Fruit fly (Drosophila melanogaster) whole organism, embryonic: ENCODE results near the gene CG3123.

Experiments used
- Atf3 ChIP-seq: fragments of 200-800 bp; sonication (Bioruptor generic); optimal IDR thresholded peaks from 3 replicates; lab custom pipeline; 2016; ENCODE audit warnings: missing biosample characterization, missing genetic modification characterization
- B-H2 ChIP-seq: fragments of 200-800 bp; sonication (Bioruptor generic); optimal IDR thresholded peaks from 2 replicates; lab custom pipeline; 2018; ENCODE audit warnings: missing biosample characterization, mild to moderate bottlenecking, missing genetic modification characterization
- BtbVII ChIP-seq: fragments of 200-800 bp; sonication (Bioruptor generic); optimal IDR thresholded peaks from 3 replicates; lab custom pipeline; 2017; ENCODE audit warnings: missing biosample characterization, mild to moderate bottlenecking, missing genetic modification characterization
- CG10366 ChIP-seq: fragments of 200-800 bp; sonication (Bioruptor generic); IDR thresholded peaks from 2 replicates; pipeline ENCODE4 v1.3.6; 2022; ENCODE audit warnings: missing biosample characterization, missing genetic modification characterization
- CG10959 ChIP-seq: fragments of 200-800 bp; sonication (Bioruptor generic); IDR thresholded peaks from 2 replicates; pipeline ENCODE4 v1.3.6; 2022; ENCODE audit warnings: missing biosample characterization, missing genetic modification characterization
- CG10979 ChIP-seq: fragments of 200-800 bp; sonication (Bioruptor generic); optimal IDR thresholded peaks from 2 replicates; lab custom pipeline; 2018; ENCODE audit warnings: missing biosample characterization, mild to moderate bottlenecking, missing genetic modification characterization, moderate library complexity
- CG11085 ChIP-seq: fragments of 200-800 bp; sonication (Bioruptor generic); IDR thresholded peaks from 2 replicates; pipeline ENCODE4 v1.3.6; 2022; ENCODE audit warnings: missing biosample characterization, missing genetic modification characterization
- CG11695 ChIP-seq: fragments of 200-800 bp; sonication (Bioruptor generic); IDR thresholded peaks from 3 replicates; pipeline ENCODE4 v1.3.6; 2022; ENCODE audit warnings: missing biosample characterization, missing genetic modification characterization
- CG12299 ChIP-seq: fragments of 200-800 bp; sonication (Bioruptor generic); optimal IDR thresholded peaks from 2 replicates; lab custom pipeline; 2018; ENCODE audit warnings: missing biosample characterization, mild to moderate bottlenecking, missing genetic modification characterization
- CG12659 ChIP-seq: fragments of 200-800 bp; sonication (Bioruptor generic); optimal IDR thresholded peaks from 3 replicates; lab custom pipeline; 2017; ENCODE audit warnings: mild to moderate bottlenecking, missing biosample characterization, missing genetic modification reagents, missing genetic modification characterization
- CG17612 ChIP-seq: fragments of 200-800 bp; sonication (Bioruptor generic); IDR thresholded peaks from 2 replicates; pipeline ENCODE4 v1.3.6; 2022; ENCODE audit warnings: missing biosample characterization, missing genetic modification characterization
- CG30020 ChIP-seq: fragments of 200-800 bp; optimal IDR thresholded peaks from 2 replicates; lab custom pipeline; 2019; ENCODE audit warnings: missing biosample characterization, mild to moderate bottlenecking, missing genetic modification characterization, moderate library complexity
- CG4404 ChIP-seq: fragments of 200-800 bp; sonication (Bioruptor generic); IDR thresholded peaks from 2 replicates; pipeline ENCODE4 v1.3.6; 2022; ENCODE audit warnings: missing biosample characterization, missing genetic modification characterization
- CG6654 ChIP-seq: fragments of 200-800 bp; sonication (Bioruptor generic); optimal IDR thresholded peaks from 2 replicates; lab custom pipeline; 2017; ENCODE audit warnings: missing biosample characterization, mild to moderate bottlenecking, missing genetic modification characterization
- CG6765 ChIP-seq: fragments of 200-800 bp; sonication (Bioruptor generic); optimal IDR thresholded peaks from 3 replicates; lab custom pipeline; 2017; ENCODE audit warnings: missing biosample characterization, mild to moderate bottlenecking, missing genetic modification characterization
- CG7987 ChIP-seq: fragments of 200-800 bp; sonication (Bioruptor generic); optimal IDR thresholded peaks from 2 replicates; lab custom pipeline; 2018; ENCODE audit warnings: missing biosample characterization, mild to moderate bottlenecking, missing genetic modification characterization, moderate library complexity
- CG9609 ChIP-seq: fragments of 200-800 bp; sonication (Bioruptor generic); optimal IDR thresholded peaks from 3 replicates; lab custom pipeline; 2016; ENCODE audit warnings: missing biosample characterization, missing genetic modification characterization
- CG9932 ChIP-seq: fragments of 200-800 bp; sonication (Bioruptor generic); IDR thresholded peaks from 2 replicates; pipeline ENCODE4 v1.3.6; 2022; ENCODE audit warnings: missing biosample characterization, missing genetic modification characterization
- D19A ChIP-seq: fragments of 200-800 bp; optimal IDR thresholded peaks from 3 replicates; lab custom pipeline; 2019; ENCODE audit warnings: missing biosample characterization, mild to moderate bottlenecking, missing genetic modification characterization, moderate library complexity
- Dad ChIP-seq: fragments of 200-800 bp; sonication (Bioruptor generic); optimal IDR thresholded peaks from 3 replicates; lab custom pipeline; 2016; ENCODE audit warnings: missing biosample characterization, missing genetic modification characterization
- Hmr ChIP-seq: fragments of 200-800 bp; sonication (Bioruptor generic); optimal IDR thresholded peaks from 3 replicates; lab custom pipeline; 2017; ENCODE audit warnings: mild to moderate bottlenecking, missing biosample characterization, missing genetic modification reagents, missing genetic modification characterization
- Lhr ChIP-seq: fragments of 200-800 bp; sonication (Bioruptor generic); optimal IDR thresholded peaks from 3 replicates; lab custom pipeline; 2017; ENCODE audit warnings: mild to moderate bottlenecking, missing biosample characterization, missing genetic modification reagents, missing genetic modification characterization
- Meics ChIP-seq: fragments of 200-800 bp; sonication (Bioruptor generic); optimal IDR thresholded peaks from 2 replicates; lab custom pipeline; 2017; ENCODE audit warnings: missing biosample characterization, mild to moderate bottlenecking, missing genetic modification characterization
- NC2α ChIP-seq: fragments of 200-800 bp; sonication (Bioruptor generic); optimal IDR thresholded peaks from 2 replicates; lab custom pipeline; 2016; ENCODE audit warnings: missing biosample characterization, missing genetic modification characterization
- Spps ChIP-seq: fragments of 200-800 bp; sonication (Bioruptor generic); optimal IDR thresholded peaks from 2 replicates; lab custom pipeline; 2018; ENCODE audit warnings: missing biosample characterization, mild to moderate bottlenecking, missing genetic modification characterization
- TFAM ChIP-seq: fragments of 200-800 bp; sonication (Bioruptor generic); optimal IDR thresholded peaks from 2 replicates; lab custom pipeline; 2017; ENCODE audit warnings: missing biosample characterization, missing genetic modification characterization, inconsistent platforms
- Usf ChIP-seq: fragments of 200-800 bp; sonication (Bioruptor generic); optimal IDR thresholded peaks from 2 replicates; lab custom pipeline; 2017; ENCODE audit warnings: missing genotype, missing biosample characterization, missing genetic modification characterization
- ac ChIP-seq: fragments of 200-800 bp; sonication (Bioruptor generic); optimal IDR thresholded peaks from 3 replicates; lab custom pipeline; 2017; ENCODE audit warnings: missing biosample characterization, mild to moderate bottlenecking, missing genetic modification characterization
- ap ChIP-seq: fragments of 200-800 bp; sonication (Bioruptor generic); IDR thresholded peaks from 2 replicates; pipeline ENCODE4 v1.3.6; 2022; ENCODE audit warnings: missing biosample characterization, missing genetic modification characterization
- cas ChIP-seq: fragments of 200-800 bp; sonication (Bioruptor generic); IDR thresholded peaks from 2 replicates; pipeline ENCODE4 v1.3.6; 2022; ENCODE audit warnings: missing biosample characterization, missing genetic modification characterization
- caup ChIP-seq: fragments of 200-800 bp; sonication (Bioruptor generic); optimal IDR thresholded peaks from 3 replicates; lab custom pipeline; 2017; ENCODE audit warnings: missing biosample characterization, mild to moderate bottlenecking, missing genetic modification characterization, moderate library complexity; ENCODE audit not compliant: severe bottlenecking
- chn ChIP-seq: fragments of 200-800 bp; sonication (Bioruptor generic); optimal IDR thresholded peaks from 2 replicates; lab custom pipeline; 2016; ENCODE audit warnings: missing biosample characterization, missing genetic modification characterization
- ci ChIP-seq: fragments of 200-800 bp; sonication (Bioruptor generic); IDR thresholded peaks from 3 replicates; pipeline ENCODE4 v1.3.6; 2022; ENCODE audit warnings: missing biosample characterization, missing genetic modification characterization
- ewg ChIP-seq: fragments of 200-800 bp; sonication (Bioruptor generic); optimal IDR thresholded peaks from 3 replicates; lab custom pipeline; 2017; ENCODE audit warnings: mild to moderate bottlenecking, missing biosample characterization, missing genetic modification reagents, missing genetic modification characterization
- fd3F ChIP-seq: fragments of 200-800 bp; sonication (Bioruptor generic); optimal IDR thresholded peaks from 2 replicates; lab custom pipeline; 2018; ENCODE audit warnings: missing biosample characterization, mild to moderate bottlenecking, missing genetic modification characterization, moderate library complexity
- fu2 ChIP-seq: fragments of 200-800 bp; sonication (Bioruptor generic); optimal IDR thresholded peaks from 2 replicates; lab custom pipeline; 2016; ENCODE audit warnings: missing biosample characterization, missing genetic modification characterization
- gcm2 ChIP-seq: fragments of 200-800 bp; sonication (Bioruptor generic); optimal IDR thresholded peaks from 2 replicates; lab custom pipeline; 2016; ENCODE audit warnings: missing biosample characterization, missing genetic modification characterization
- grau ChIP-seq: fragments of 200-800 bp; optimal IDR thresholded peaks from 3 replicates; lab custom pipeline; 2019; ENCODE audit warnings: missing biosample characterization, mild to moderate bottlenecking, missing genetic modification characterization, moderate library complexity
- ham ChIP-seq: fragments of 200-800 bp; sonication (Bioruptor generic); IDR thresholded peaks from 2 replicates; pipeline ENCODE4 v1.3.6; 2022; ENCODE audit warnings: missing biosample characterization, missing genetic modification characterization
- maf-S ChIP-seq: fragments of 200-800 bp; sonication (Bioruptor generic); optimal IDR thresholded peaks from 2 replicates; lab custom pipeline; 2016; ENCODE audit warnings: missing biosample characterization, missing genetic modification characterization
- onecut ChIP-seq: fragments of 200-800 bp; sonication (Bioruptor generic); IDR thresholded peaks from 2 replicates; pipeline ENCODE4 v1.3.6; 2022; ENCODE audit warnings: missing biosample characterization, missing genetic modification characterization
- otp ChIP-seq: fragments of 200-800 bp; sonication (Bioruptor generic); IDR thresholded peaks from 3 replicates; pipeline ENCODE4, ENCODE4 v1.3.6; 2022; ENCODE audit warnings: missing biosample characterization, missing genetic modification characterization
- p53 ChIP-seq: fragments of 200-800 bp; sonication (Bioruptor generic); optimal IDR thresholded peaks from 2 replicates; lab custom pipeline; 2016; ENCODE audit warnings: missing biosample characterization, missing genetic modification characterization
- pnt ChIP-seq: fragments of 200-800 bp; sonication (Bioruptor generic); optimal IDR thresholded peaks from 3 replicates; lab custom pipeline; 2016; ENCODE audit warnings: missing biosample characterization, missing genetic modification characterization
- pros ChIP-seq: fragments of 200-800 bp; sonication (Bioruptor generic); optimal IDR thresholded peaks from 3 replicates; lab custom pipeline; 2019; ENCODE audit warnings: missing biosample characterization, mild to moderate bottlenecking, missing genetic modification characterization, moderate library complexity
- pum ChIP-seq: fragments of 200-800 bp; sonication (Bioruptor generic); optimal IDR thresholded peaks from 2 replicates; lab custom pipeline; 2016; ENCODE audit warnings: missing biosample characterization, missing genetic modification characterization
- ranshi ChIP-seq: fragments of 200-800 bp; sonication (Bioruptor generic); IDR thresholded peaks from 2 replicates; pipeline ENCODE4 v1.3.6; 2022; ENCODE audit warnings: missing biosample characterization, missing genetic modification characterization
- so ChIP-seq: fragments of 200-800 bp; sonication (Bioruptor generic); IDR thresholded peaks from 3 replicates; pipeline ENCODE4 v1.3.6; 2022; ENCODE audit warnings: missing biosample characterization, missing genetic modification characterization
- tgo ChIP-seq: fragments of 200-800 bp; sonication (Bioruptor generic); IDR thresholded peaks from 3 replicates; pipeline ENCODE4 v1.3.6; 2022; ENCODE audit warnings: missing biosample characterization, missing genetic modification characterization
- z ChIP-seq: fragments of 200-800 bp; sonication (Bioruptor generic); IDR thresholded peaks from 3 replicates; pipeline ENCODE4 v1.3.6; 2022; ENCODE audit warnings: missing biosample characterization, missing genetic modification characterization

Gene CG3123

DNA sequence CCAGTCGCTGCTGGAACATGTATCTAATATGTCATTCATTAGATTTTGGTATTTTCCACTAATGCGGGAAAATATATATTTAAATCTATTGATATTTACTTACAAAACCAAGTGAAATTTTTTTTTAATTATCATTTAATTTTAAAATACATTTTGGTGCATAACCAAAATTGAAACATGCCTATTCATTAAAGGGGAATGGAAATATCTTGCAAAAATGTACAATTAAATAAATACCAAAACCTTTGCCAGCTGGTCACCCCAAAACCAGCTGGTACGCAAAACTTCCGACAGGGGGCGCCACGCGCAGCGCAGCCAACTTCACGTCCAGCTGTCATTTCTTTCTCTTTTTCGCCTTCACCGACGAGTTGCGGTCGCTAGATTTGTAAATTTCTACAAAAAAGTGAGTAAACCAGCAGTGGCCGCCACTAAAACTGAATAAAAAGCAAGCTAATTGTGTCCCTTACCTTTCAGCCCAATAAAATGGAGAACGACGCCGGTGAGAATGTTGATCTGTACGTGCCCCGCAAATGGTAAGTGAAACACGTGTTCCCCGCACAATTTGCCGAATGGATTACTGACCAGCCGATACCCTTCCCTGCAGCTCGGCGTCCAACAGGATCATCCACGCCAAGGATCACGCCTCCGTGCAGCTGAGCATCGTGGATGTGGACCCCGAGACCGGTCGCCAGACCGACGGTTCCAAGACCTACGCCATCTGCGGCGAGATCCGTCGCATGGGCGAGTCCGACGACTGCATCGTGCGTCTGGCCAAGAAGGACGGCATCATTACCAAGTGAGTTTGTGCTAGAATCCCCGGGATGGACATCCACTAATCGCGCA lies 30.7 kb upstream of the CG3123 start, which contains the start of the genes CG3104 and RpS21 (continued):
- TF ChIP-seq CG7987 (peak; percentile 96), TFAM (GFP tag; lab: Kevin White, UChicago) (peak; percentile 28), CG12299 (tag; lab: Kevin White, UChicago) (peak; percentile 44), onecut (GFP tag; lab: Robert Waterston, UW) (peak; percentile 91), p53 (GFP tag; lab: Kevin White, UChicago) (peak; percentile 77), CG11695 (no peak), Spps (tag; lab: Kevin White, UChicago) (peak; percentile 48), ham (GFP tag; lab: Robert Waterston, UW) (peak; percentile 72; the same call in 1 of the 2 replicates), z (GFP tag; lab: Robert Waterston, UW) (no peak), chn (peak; percentile 77), Atf3 (GFP tag; lab: Kevin White, UChicago) (peak; percentile 76), so (GFP tag; lab: Robert Waterston, UW) (peak; percentile 74), CG9609 (GFP tag; lab: Kevin White, UChicago) (peak; percentile 73), Usf (GFP tag; lab: Kevin White, UChicago) (peak; percentile 85), Dad (GFP tag; lab: Kevin White, UChicago) (peak; percentile 77), Hmr (GFP tag; lab: Kevin White, UChicago) (peak; percentile 96), CG11085 (GFP tag; lab: Robert Waterston, UW) (peak; percentile 95), CG10366 (GFP tag; lab: Robert Waterston, UW) (peak; percentile 88), CG6654 (GFP tag; lab: Kevin White, UChicago) (peak; percentile 60), pros (GFP tag; lab: Kevin White, UChicago) (no peak), CG6765 (GFP tag; lab: Kevin White, UChicago) (peak; percentile 92), CG17612 (GFP tag; lab: Robert Waterston, UW) (peak; percentile 66), maf-S (peak; percentile 80), pnt (GFP tag; lab: Kevin White, UChicago) (peak; percentile 69), ewg (GFP tag; lab: Kevin White, UChicago) (peak; percentile 83), ap (GFP tag; lab: Robert Waterston, UW) (peak; percentile 88), CG4404 (GFP tag; lab: Robert Waterston, UW) (peak; percentile 59; the same call in 1 of the 2 replicates), tgo (peak; percentile 80), Meics (GFP tag; lab: Kevin White, UChicago) (peak; percentile 92), gcm2 (peak; percentile 76), D19A (tag; lab: Kevin White, UChicago) (peak; percentile 92), BtbVII (GFP tag; lab: Kevin White, UChicago) (peak; percentile 65), ci (GFP tag; lab: Robert Waterston, UW) (peak; percentile 96), otp (peak; percentile 95), CG10959 (GFP tag; lab: Robert Waterston, UW) (peak; percentile 74), B-H2 (GFP tag; lab: Kevin White, UChicago) (peak; percentile 96), grau (tag; lab: Kevin White, UChicago) (peak; percentile 78), pum (GFP tag; lab: Kevin White, UChicago) (peak; percentile 65), fu2 (GFP tag; lab: Kevin White, UChicago) (peak; percentile 82), ac (GFP tag; lab: Kevin White, UChicago) (peak; percentile 80), Lhr (peak; percentile 96), CG9932 (GFP tag; lab: Robert Waterston, UW) (peak; percentile 93), CG10979 (peak; percentile 59), cas (GFP tag; lab: Robert Waterston, UW) (peak; percentile 61), caup (GFP tag; lab: Kevin White, UChicago) (peak; percentile 94), fd3F (peak; percentile 73), NC2α (peak; percentile 64), ranshi (GFP tag; lab: Robert Waterston, UW) (peak; percentile 96), CG12659 (GFP tag; lab: Kevin White, UChicago) (peak; percentile 96), CG30020 (peak; percentile 60)
